Worm (Caenorhabditis elegans): ENCODE measurements around the gene rcq-5.

DNA sequence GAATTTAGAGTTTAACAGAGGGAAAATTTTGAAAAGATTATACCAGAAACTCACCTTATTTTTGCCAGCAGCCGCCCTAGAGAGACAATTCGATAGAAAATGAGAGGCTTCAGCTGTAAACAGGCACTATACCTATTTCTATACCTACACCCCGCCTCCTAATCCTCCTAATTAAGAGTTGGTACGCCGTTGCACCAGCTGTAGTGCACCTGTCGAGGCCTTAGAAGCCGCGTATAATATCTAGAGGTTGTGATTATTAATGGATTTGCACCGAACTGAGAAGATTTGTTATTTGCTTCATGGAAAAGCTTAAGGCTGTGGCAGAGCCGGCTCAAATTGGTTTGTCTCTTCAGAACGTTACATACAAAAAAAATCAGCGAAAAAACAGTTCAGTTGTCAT lies 34.2 kb upstream of the rcq-5 start, which contains the start of gene C03C10.5:
- no peak for TF ChIP-seq ces-1 (GFP tag; optimal IDR thresholded peaks at IDR 0.05)
- no peak for TF ChIP-seq pha-4 (tag; optimal IDR thresholded peaks at IDR 0.05)
- no peak for TF ChIP-seq nhr-76 (tag; optimal IDR thresholded peaks at IDR 0.05)
- TF ChIP-seq lin-13 (tag; optimal IDR thresholded peaks at IDR 0.05), result no peak
- no peak for TF ChIP-seq nhr-12 (tag; optimal IDR thresholded peaks at IDR 0.05)
- no peak for TF ChIP-seq unc-39 (tag; optimal IDR thresholded peaks at IDR 0.05)
- TF ChIP-seq lsy-2 (tag; optimal IDR thresholded peaks at IDR 0.05), result no peak
- TF ChIP-seq nhr-28 (tag; optimal IDR thresholded peaks at IDR 0.05), result no peak
- no peak for TF ChIP-seq elt-3 (tag; optimal IDR thresholded peaks at IDR 0.05)
- TF ChIP-seq hlh-1 (tag; optimal IDR thresholded peaks at IDR 0.05), result no peak
- no peak for TF ChIP-seq unc-62 (GFP tag; optimal IDR thresholded peaks at IDR 0.05)

Measured in whole organism, mixed stage, embryonic.